Worm (Caenorhabditis elegans): ENCODE results near the gene idpp-11.
A peak's percentile ranks its signal among the peaks of the same experiment; 100 is the strongest.

Gene idpp-11

ce11 chrX:7873350-7873749, 31.0 kb downstream of the idpp-11 start:
- no peak for TF ChIP-seq ets-5 (GFP tag; IDR thresholded peaks at IDR 0.05)
- TF ChIP-seq skn-1 (tag; optimal IDR thresholded peaks at IDR 0.05), result no peak

- TF ChIP-seq efl-3 (GFP tag; optimal IDR thresholded peaks at IDR 0.05) (no peak), ceh-90 (tag; optimal IDR thresholded peaks at IDR 0.05) (no peak), xbp-1 (tag; optimal IDR thresholded peaks at IDR 0.05) (no peak), aha-1 (tag; optimal IDR thresholded peaks at IDR 0.05) (no peak), fkh-10 (GFP tag; optimal IDR thresholded peaks at IDR 0.05) (no peak), nhr-71 (tag; optimal IDR thresholded peaks at IDR 0.05) (no peak), elt-3 (tag; optimal IDR thresholded peaks at IDR 0.05) (no peak), lin-14 (GFP tag; optimal IDR thresholded peaks at IDR 0.05) (no peak), hlh-4 (tag; optimal IDR thresholded peaks at IDR 0.05) (no peak), lir-3 (tag; optimal IDR thresholded peaks at IDR 0.05; ENCODE audit: poor library complexity) (no peak), sox-4 (tag; optimal IDR thresholded peaks at IDR 0.05) (no peak), unc-130 (tag; optimal IDR thresholded peaks at IDR 0.05) (no peak), efl-1 (optimal IDR thresholded peaks at IDR 0.05) (no peak), efl-1 (GFP tag; optimal IDR thresholded peaks at IDR 0.05 in 1 of 2) (no peak), zag-1 (tag; optimal IDR thresholded peaks at IDR 0.05) (no peak), mef-2 (tag; optimal IDR thresholded peaks at IDR 0.05) (no peak), nhr-19 (GFP tag; conservative IDR thresholded peaks at IDR 0.05) (no peak), snu-23 (GFP tag; optimal IDR thresholded peaks at IDR 0.05) (no peak), C34B4.2 (tag; optimal IDR thresholded peaks at IDR 0.05) (no peak), snpc-4 (tag; optimal IDR thresholded peaks at IDR 0.05) (no peak)
Observed at ce11 chrX:7875854-7876253, 33.5 kb downstream of the idpp-11 start, which contains the start of gene cca-1. TSS of gene cca-1 (minus strand) at chrX:7875954.

- TF ChIP-seq blmp-1 (tag; optimal IDR thresholded peaks at IDR 0.05) (peak; percentile 17), elt-3 (tag; optimal IDR thresholded peaks at IDR 0.05) (peak in 1 of 6 experiments; percentile 2), lin-14 (GFP tag; optimal IDR thresholded peaks at IDR 0.05) (peak; percentile 21), unc-30 (tag; optimal IDR thresholded peaks at IDR 0.05) (no peak), ceh-88 (GFP tag; IDR thresholded peaks at IDR 0.05) (no peak)
Observed at ce11 chrX:7880848-7881247, 38.5 kb downstream of the idpp-11 start, which contains the start of gene C39D10.8. TSS of gene C39D10.8 (minus strand) at chrX:7880948.

- TF ChIP-seq pag-3 (tag; optimal IDR thresholded peaks at IDR 0.05; ENCODE audit: borderline replicate concordance, insufficient read depth), result no peak
- TF ChIP-seq alr-1 (tag; optimal IDR thresholded peaks at IDR 0.05; ENCODE audit: borderline replicate concordance), result no peak
- no peak for TF ChIP-seq vab-15 (tag; optimal IDR thresholded peaks at IDR 0.05)
- no peak for TF ChIP-seq tbx-2 (tag; optimal IDR thresholded peaks at IDR 0.05)
- no peak for TF ChIP-seq nhr-12 (tag; optimal IDR thresholded peaks at IDR 0.05)
- TF ChIP-seq hlh-17 (GFP tag; optimal IDR thresholded peaks at IDR 0.05; ENCODE audit: borderline replicate concordance), result no peak
- TF ChIP-seq ceh-88 (GFP tag; IDR thresholded peaks at IDR 0.05), result no peak
- no peak for TF ChIP-seq sptf-1 (tag; optimal IDR thresholded peaks at IDR 0.05)
- TF ChIP-seq jun-1 (tag; optimal IDR thresholded peaks at IDR 0.05), result no peak
- no peak for TF ChIP-seq pax-3 (tag; optimal IDR thresholded peaks at IDR 0.05)
- no peak for TF ChIP-seq lin-15B (tag; optimal IDR thresholded peaks at IDR 0.05)
- TF ChIP-seq lin-14 (GFP tag; optimal IDR thresholded peaks at IDR 0.05), result no peak
- TF ChIP-seq rnt-1 (tag; optimal IDR thresholded peaks at IDR 0.05), result no peak
- TF ChIP-seq F16B12.6 (tag; optimal IDR thresholded peaks at IDR 0.05), result no peak
- TF ChIP-seq nhr-237 (tag; optimal IDR thresholded peaks at IDR 0.05), result no peak
- no peak for TF ChIP-seq elt-3 (tag; optimal IDR thresholded peaks at IDR 0.05)
- no peak for TF ChIP-seq Y116A8C.19 (tag; optimal IDR thresholded peaks at IDR 0.05; ENCODE audit: borderline replicate concordance)
- TF ChIP-seq ces-1 (GFP tag; optimal IDR thresholded peaks at IDR 0.05), result no peak
Observed at ce11 chrX:7881307-7881706, 39.0 kb downstream of the idpp-11 start.
